Worm (Caenorhabditis elegans) whole organism, L2 larva: Measurements from ENCODE around the gene pdi-2.

Experiments used
- C34F6.9 ChIP-seq: fragments of 150-350 bp; optimal IDR thresholded peaks from 2 replicates; lab custom pipeline; 2014; ENCODE audit warnings: missing biosample characterization, missing genetic modification characterization
- R02D3.7 ChIP-seq: fragments of 150-350 bp; optimal IDR thresholded peaks from 2 replicates; lab custom pipeline; 2014; ENCODE audit warnings: missing biosample characterization, missing genetic modification characterization
- Y55F3AM.14 ChIP-seq: fragments of 200-800 bp; sonication (Bioruptor generic); optimal IDR thresholded peaks from 2 replicates; lab custom pipeline; 2018; ENCODE audit warnings: mild to moderate bottlenecking, missing genetic modification characterization, missing compliant biosample characterization
- ZK546.5 ChIP-seq: sonication (generic microtip); optimal IDR thresholded peaks from 2 replicates; lab custom pipeline; 2017; ENCODE audit warnings: missing biosample characterization, missing genetic modification characterization
- alr-1 ChIP-seq: fragments of 150-350 bp; optimal IDR thresholded peaks from 2 replicates; lab custom pipeline; 2014; ENCODE audit warnings: missing biosample characterization, missing genetic modification characterization
- blmp-1 ChIP-seq: sonication (generic microtip); optimal IDR thresholded peaks from 2 replicates; lab custom pipeline; 2017; ENCODE audit warnings: missing genetic modification characterization, mild to moderate bottlenecking, missing compliant biosample characterization, antibody characterized with exemption, moderate library complexity; ENCODE audit not compliant: insufficient read depth
- ceh-16 ChIP-seq: fragments of 150-350 bp; optimal IDR thresholded peaks from 2 replicates; lab custom pipeline; 2014; ENCODE audit warnings: missing biosample characterization, missing genetic modification characterization
- ceh-82 ChIP-seq: fragments of 150-350 bp; optimal IDR thresholded peaks from 2 replicates; lab custom pipeline; 2014; ENCODE audit warnings: missing biosample characterization, missing genetic modification characterization
- crh-2 ChIP-seq: sonication (generic microtip); optimal IDR thresholded peaks from 2 replicates; lab custom pipeline; 2017; ENCODE audit warnings: missing biosample characterization, missing genetic modification characterization
- dmd-4 ChIP-seq: sonication (generic microtip); optimal IDR thresholded peaks from 2 replicates; lab custom pipeline; 2017; ENCODE audit warnings: missing biosample characterization, missing genetic modification characterization
- egl-27 ChIP-seq: sonication (generic microtip); optimal IDR thresholded peaks from 3 replicates; lab custom pipeline; 2017; ENCODE audit warnings: missing biosample characterization, missing genetic modification reagents, missing genetic modification characterization
- elt-1 ChIP-seq: fragments of 150-350 bp; optimal IDR thresholded peaks from 2 replicates; lab custom pipeline; 2014; ENCODE audit warnings: missing biosample characterization, missing genetic modification characterization
- elt-3 ChIP-seq: sonication (generic microtip); optimal IDR thresholded peaks from 2 replicates; lab custom pipeline; 2017; ENCODE audit warnings: missing biosample characterization, missing genetic modification characterization
- gmeb-1 ChIP-seq: fragments of 150-350 bp; optimal IDR thresholded peaks from 2 replicates; lab custom pipeline; 2014; ENCODE audit warnings: missing biosample characterization, missing genetic modification characterization
- lin-13 ChIP-seq: fragments of 150-350 bp; optimal IDR thresholded peaks from 2 replicates; lab custom pipeline; 2014; ENCODE audit warnings: missing biosample characterization, missing genetic modification reagents, missing genetic modification characterization
- lsy-2 ChIP-seq, 2 experiments: fragments of 150-350 bp in 1 of 2; sonication (generic microtip) in 1 of 2; optimal IDR thresholded peaks; 2 replicates each; lab custom pipeline; 2014 to 2017; ENCODE audit warnings: missing biosample characterization in 2 of 2, missing genetic modification characterization in 2 of 2
- mab-5 ChIP-seq: fragments of 150-350 bp; optimal IDR thresholded peaks from 2 replicates; lab custom pipeline; 2014; ENCODE audit warnings: missing biosample characterization, missing genetic modification characterization
- mdl-1 ChIP-seq, 2 experiments: fragments of 150-350 bp in 1 of 2; sonication (generic microtip) in 1 of 2; optimal IDR thresholded peaks; 2 replicates each; lab custom pipeline; 2017; ENCODE audit warnings: missing biosample characterization in 2 of 2, missing genetic modification characterization in 2 of 2
- nhr-10 ChIP-seq: sonication (generic microtip); optimal IDR thresholded peaks from 2 replicates; lab custom pipeline; 2017; ENCODE audit warnings: missing biosample characterization, missing genetic modification characterization
- nhr-129 ChIP-seq: fragments of 150-350 bp; optimal IDR thresholded peaks from 2 replicates; lab custom pipeline; 2014; ENCODE audit warnings: missing biosample characterization, missing genetic modification characterization
- nhr-21 ChIP-seq: fragments of 150-350 bp; optimal IDR thresholded peaks from 2 replicates; lab custom pipeline; 2014; ENCODE audit warnings: missing biosample characterization, missing genetic modification characterization
- nhr-23 ChIP-seq: fragments of 150-350 bp; optimal IDR thresholded peaks from 2 replicates; lab custom pipeline; 2014; ENCODE audit warnings: missing biosample characterization, missing genetic modification reagents, missing genetic modification characterization
- nhr-25 ChIP-seq: fragments of 150-350 bp; sonication (generic microtip); optimal IDR thresholded peaks from 3 replicates; lab custom pipeline; 2014; ENCODE audit warnings: missing biosample characterization, missing genetic modification characterization
- nhr-6 ChIP-seq: fragments of 150-350 bp; optimal IDR thresholded peaks from 2 replicates; lab custom pipeline; 2014; ENCODE audit warnings: missing biosample characterization, missing genetic modification characterization
- nhr-77 ChIP-seq: fragments of 150-350 bp; optimal IDR thresholded peaks from 2 replicates; lab custom pipeline; 2014; ENCODE audit warnings: missing biosample characterization, missing genetic modification characterization
- skn-1 ChIP-seq: sonication (generic microtip); optimal IDR thresholded peaks from 2 replicates; lab custom pipeline; 2017; ENCODE audit warnings: missing biosample characterization, missing genetic modification characterization
- sma-3 ChIP-seq: sonication (generic microtip); optimal IDR thresholded peaks from 2 replicates; lab custom pipeline; 2016; ENCODE audit warnings: missing genetic modification reagents, missing genetic modification characterization, missing compliant biosample characterization
- sma-9 ChIP-seq, 2 experiments: fragments of 150-350 bp in 1 of 2; sonication (generic microtip) in 1 of 2; optimal IDR thresholded peaks; 2 replicates each; lab custom pipeline; 2014 to 2016; ENCODE audit warnings: missing genetic modification characterization in 2 of 2, mild to moderate bottlenecking in 1 of 2, missing biosample characterization in 1 of 2, missing compliant biosample characterization in 1 of 2, missing genetic modification reagents in 1 of 2, moderate library complexity in 1 of 2
- snpc-4 ChIP-seq: fragments of 150-350 bp; optimal IDR thresholded peaks from 2 replicates; lab custom pipeline; 2014; ENCODE audit warnings: missing biosample characterization, missing genetic modification characterization
- unc-55 ChIP-seq: fragments of 150-350 bp; sonication (generic microtip); optimal IDR thresholded peaks from 3 replicates; lab custom pipeline; 2014; ENCODE audit warnings: missing biosample characterization, missing genetic modification reagents, missing genetic modification characterization
- unc-62 ChIP-seq: fragments of 150-350 bp; optimal IDR thresholded peaks from 2 replicates; lab custom pipeline; 2014; ENCODE audit warnings: missing biosample characterization, missing genetic modification reagents, missing genetic modification characterization
- zag-1 ChIP-seq: fragments of 150-350 bp; optimal IDR thresholded peaks from 2 replicates; lab custom pipeline; 2014; ENCODE audit warnings: missing biosample characterization, missing genetic modification characterization
- ztf-1 ChIP-seq: fragments of 200-800 bp; sonication (Bioruptor generic); conservative IDR thresholded peaks from 2 replicates; pipeline ENCODE4 v1.3.6; 2022; ENCODE audit warnings: missing genetic modification characterization, missing compliant biosample characterization
- ztf-4 ChIP-seq: fragments of 150-350 bp; optimal IDR thresholded peaks from 2 replicates; lab custom pipeline; 2014; ENCODE audit warnings: missing biosample characterization, missing genetic modification characterization

The pdi-2 gene

ce11 chrX:4521166-4521565 lies 2.8 kb upstream of the pdi-2 start:
- no peak for TF ChIP-seq nhr-77
- peak; percentile 27 for TF ChIP-seq unc-55 (GFP tag; lab: Kevin White, UChicago)
- no peak for TF ChIP-seq egl-27 (tag; lab: Kevin White, UChicago)

ce11 chrX:4521837-4522816 lies 1.8 kb upstream of the pdi-2 start, which contains the start of gene C07A12.7:
TSS of gene C07A12.7 (minus strand) at chrX:4522144.
- TF ChIP-seq elt-1, result peak; percentile 52
- TF ChIP-seq nhr-10 (tag; lab: Kevin White, UChicago), result no peak
- peak; percentile 19 for TF ChIP-seq sma-3
- TF ChIP-seq nhr-21 (tag; lab: Kevin White, UChicago), result peak; percentile 48
- TF ChIP-seq C34F6.9 (tag; lab: Kevin White, UChicago), result peak; percentile 10
- TF ChIP-seq sma-9 (GFP tag; optimal IDR thresholded peaks at IDR 0.05; lab: Kevin White, UChicago), result peak; percentile 28
- no peak for TF ChIP-seq sma-9 (tag; optimal IDR thresholded peaks at IDR 0.05; lab: Kevin White, UChicago)
- TF ChIP-seq nhr-129, result peak; percentile 49
- no peak for TF ChIP-seq lin-13 (GFP tag; lab: Kevin White, UChicago)
- peak; percentile 27 for TF ChIP-seq nhr-25 (tag; lab: Kevin White, UChicago)
- peak; percentile 40 for TF ChIP-seq unc-55 (GFP tag; lab: Kevin White, UChicago)
- peak; percentile 76 for TF ChIP-seq nhr-23
- peak; percentile 28 for TF ChIP-seq ceh-16
- no peak for TF ChIP-seq ceh-82
- TF ChIP-seq lsy-2 (tag; optimal IDR thresholded peaks at IDR 0.05; lab: Kevin White, UChicago), result peak in 1 of 2 experiments; percentile 9

- TF ChIP-seq blmp-1 (tag; lab: Kevin White, UChicago) (no peak), mab-5 (no peak), mdl-1 (tag; optimal IDR thresholded peaks at IDR 0.05; lab: Kevin White, UChicago) (no peak), dmd-4 (tag; lab: Kevin White, UChicago) (no peak), sma-9 (GFP tag; optimal IDR thresholded peaks at IDR 0.05; lab: Kevin White, UChicago) (no peak), sma-9 (tag; optimal IDR thresholded peaks at IDR 0.05; lab: Kevin White, UChicago) (no peak), nhr-6 (no peak), R02D3.7 (tag; lab: Kevin White, UChicago) (no peak), elt-1 (no peak), zag-1 (tag; lab: Kevin White, UChicago) (no peak), unc-62 (GFP tag; lab: Kevin White, UChicago) (no peak), ZK546.5 (tag; lab: Kevin White, UChicago) (no peak), alr-1 (tag; lab: Kevin White, UChicago) (no peak), gmeb-1 (tag; lab: Kevin White, UChicago) (no peak), unc-55 (GFP tag; lab: Kevin White, UChicago) (no peak), nhr-129 (no peak), ztf-1 (GFP tag; lab: Robert Waterston, UW) (no peak), Y55F3AM.14 (GFP tag; lab: Kevin White, UChicago) (no peak), nhr-23 (no peak)
These were observed 640 bp upstream of the pdi-2 start for ce11 chrX:4523315-4523714.

- TF ChIP-seq nhr-129, result peak; percentile 28
- TF ChIP-seq nhr-10 (tag; lab: Kevin White, UChicago), result no peak
- peak; percentile 35 for TF ChIP-seq nhr-25 (tag; lab: Kevin White, UChicago)
- peak; percentile 9 for TF ChIP-seq sma-9 (GFP tag; optimal IDR thresholded peaks at IDR 0.05; lab: Kevin White, UChicago)
- TF ChIP-seq sma-9 (tag; optimal IDR thresholded peaks at IDR 0.05; lab: Kevin White, UChicago), result no peak
- TF ChIP-seq snpc-4, result no peak
These were observed 889 bp downstream of the pdi-2 start for ce11 chrX:4524844-4525243.

- no peak for TF ChIP-seq R02D3.7 (tag; lab: Kevin White, UChicago)
- TF ChIP-seq lsy-2 (tag; optimal IDR thresholded peaks at IDR 0.05; lab: Kevin White, UChicago), result peak in 1 of 2 experiments; percentile 2
- no peak for TF ChIP-seq ztf-4 (tag; lab: Kevin White, UChicago)
- no peak for TF ChIP-seq ztf-1 (GFP tag; lab: Robert Waterston, UW)
- TF ChIP-seq lin-13 (GFP tag; lab: Kevin White, UChicago), result no peak
- peak; percentile 42 for TF ChIP-seq sma-3
- peak; percentile 23 for TF ChIP-seq Y55F3AM.14 (GFP tag; lab: Kevin White, UChicago)
- no peak for TF ChIP-seq nhr-23
- TF ChIP-seq crh-2 (tag; lab: Kevin White, UChicago), result peak; percentile 37
- peak; percentile 1 for TF ChIP-seq sma-9 (GFP tag; optimal IDR thresholded peaks at IDR 0.05; lab: Kevin White, UChicago)
- no peak for TF ChIP-seq sma-9 (tag; optimal IDR thresholded peaks at IDR 0.05; lab: Kevin White, UChicago)
- no peak for TF ChIP-seq dmd-4 (tag; lab: Kevin White, UChicago)
- TF ChIP-seq zag-1 (tag; lab: Kevin White, UChicago), result no peak
- no peak for TF ChIP-seq elt-3 (tag; lab: Kevin White, UChicago)
- TF ChIP-seq nhr-21 (tag; lab: Kevin White, UChicago), result peak; percentile 22
- no peak for TF ChIP-seq skn-1 (tag; lab: Kevin White, UChicago)
These were observed 2.5 kb downstream of the pdi-2 start for ce11 chrX:4526412-4526811.
